Worm (Caenorhabditis elegans) whole organism, L1 larva: ENCODE results near the gene F33A8.4.

ENCODE experiments used
- C04F5.9 ChIP-seq: sonication (generic microtip); optimal IDR thresholded peaks from 2 replicates; lab custom pipeline; 2016; ENCODE audit warnings: missing genetic modification characterization, missing compliant biosample characterization
- C34B4.2 ChIP-seq: sonication (generic microtip); optimal IDR thresholded peaks from 2 replicates; lab custom pipeline; 2017; ENCODE audit warnings: mild to moderate bottlenecking, missing genetic modification characterization, missing compliant biosample characterization
- F16B12.6 ChIP-seq: fragments of 150-350 bp; optimal IDR thresholded peaks from 2 replicates; lab custom pipeline; 2014; ENCODE audit warnings: missing biosample characterization, missing genetic modification characterization
- Y116A8C.19 ChIP-seq: sonication (generic microtip); optimal IDR thresholded peaks from 2 replicates; lab custom pipeline; 2016; ENCODE audit warnings: missing compliant biosample characterization, missing genetic modification characterization, borderline replicate concordance
- aha-1 ChIP-seq: fragments of 150-350 bp; optimal IDR thresholded peaks from 2 replicates; lab custom pipeline; 2014; ENCODE audit warnings: missing biosample characterization, missing genetic modification characterization
- alr-1 ChIP-seq: fragments of 200-800 bp; sonication (Bioruptor generic); optimal IDR thresholded peaks from 2 replicates; lab custom pipeline; 2018; ENCODE audit warnings: borderline replicate concordance, mild to moderate bottlenecking, missing genetic modification characterization, missing compliant biosample characterization
- aly-2 ChIP-seq: fragments of 150-350 bp; optimal IDR thresholded peaks from 2 replicates; lab custom pipeline; 2014; ENCODE audit warnings: missing biosample characterization, missing genetic modification characterization
- ama-1 ChIP-seq: fragments of 150-350 bp; optimal IDR thresholded peaks from 2 replicates; lab custom pipeline; 2014
- ceh-90 ChIP-seq: sonication (generic microtip); optimal IDR thresholded peaks from 2 replicates; lab custom pipeline; 2016; ENCODE audit warnings: missing genetic modification characterization, missing compliant biosample characterization
- dpl-1 ChIP-seq, 3 experiments: fragments of 150-350 bp in 2 of 3; sonication (generic microtip) in 1 of 3; optimal IDR thresholded peaks; 2 replicates each; lab custom pipeline; 2014 to 2017; ENCODE audit warnings: missing biosample characterization in 3 of 3, missing genetic modification characterization in 3 of 3, missing genetic modification reagents in 3 of 3
- dsc-1 ChIP-seq: sonication (generic microtip); optimal IDR thresholded peaks from 2 replicates; lab custom pipeline; 2016; ENCODE audit warnings: mild to moderate bottlenecking, missing genetic modification characterization, missing compliant biosample characterization
- efl-1 ChIP-seq, 4 experiments: fragments of 150-350 bp; optimal IDR thresholded peaks in 3 of 4; peaks in 1 of 4; 1 replicate in 1 of 4; 2 replicates in 3 of 4; lab custom pipeline; 2014; ENCODE audit warnings: missing biosample characterization in 2 of 4, missing genetic modification characterization in 2 of 4, missing genetic modification reagents in 2 of 4
- efl-3 ChIP-seq: fragments of 200-800 bp; sonication (Bioruptor generic); optimal IDR thresholded peaks from 2 replicates; lab custom pipeline; 2018; ENCODE audit warnings: mild to moderate bottlenecking, missing genetic modification characterization, missing compliant biosample characterization
- egl-13 ChIP-seq: sonication (generic microtip); optimal IDR thresholded peaks from 2 replicates; lab custom pipeline; 2016; ENCODE audit warnings: missing genotype, missing genetic modification reagents, missing genetic modification characterization, missing compliant biosample characterization
- elt-3 ChIP-seq, 6 experiments: fragments of 150-350 bp in 1 of 6; sonication (generic microtip); optimal IDR thresholded peaks; 2 replicates each; lab custom pipeline; 2017 to 2018; ENCODE audit warnings: missing biosample characterization in 6 of 6, missing genetic modification characterization in 6 of 6, inconsistent platforms in 1 of 6
- ets-5 ChIP-seq: fragments of 200-800 bp; sonication (Bioruptor generic); IDR thresholded peaks from 2 replicates; pipeline ENCODE4 v1.3.6; 2022; ENCODE audit warnings: missing genetic modification characterization, missing compliant biosample characterization
- fkh-10 ChIP-seq: sonication (generic microtip); optimal IDR thresholded peaks from 2 replicates; lab custom pipeline; 2017; ENCODE audit warnings: missing biosample characterization, missing genetic modification reagents, missing genetic modification characterization
- fkh-4 ChIP-seq: sonication (generic microtip); optimal IDR thresholded peaks from 2 replicates; lab custom pipeline; 2016; ENCODE audit warnings: missing compliant biosample characterization, missing genetic modification characterization, borderline replicate concordance
- fkh-8 ChIP-seq: sonication (generic microtip); optimal IDR thresholded peaks from 2 replicates; lab custom pipeline; 2016; ENCODE audit warnings: mild to moderate bottlenecking, missing genetic modification characterization, missing compliant biosample characterization
- grh-1 ChIP-seq: fragments of 200-800 bp; sonication (Bioruptor generic); IDR thresholded peaks from 2 replicates; pipeline ENCODE4 v1.3.6; 2022; ENCODE audit warnings: missing genetic modification reagents, missing genetic modification characterization, missing compliant biosample characterization
- hlh-4 ChIP-seq: sonication (generic microtip); optimal IDR thresholded peaks from 2 replicates; lab custom pipeline; 2016; ENCODE audit warnings: mild to moderate bottlenecking, missing genetic modification characterization, missing compliant biosample characterization
- irx-1 ChIP-seq: sonication (generic microtip); optimal IDR thresholded peaks from 2 replicates; lab custom pipeline; 2016; ENCODE audit warnings: missing genetic modification characterization, missing compliant biosample characterization
- jun-1 ChIP-seq: fragments of 150-350 bp; optimal IDR thresholded peaks from 2 replicates; lab custom pipeline; 2014; ENCODE audit warnings: missing biosample characterization, missing genetic modification reagents, missing genetic modification characterization
- lin-35 ChIP-seq, 2 experiments: fragments of 150-350 bp; optimal IDR thresholded peaks; 2 replicates each; lab custom pipeline; 2014; ENCODE audit warnings: missing biosample characterization in 2 of 2, missing genetic modification characterization in 2 of 2, missing genetic modification reagents in 2 of 2
- lin-39 ChIP-seq: fragments of 150-350 bp; optimal IDR thresholded peaks from 2 replicates; lab custom pipeline; 2014; ENCODE audit warnings: missing biosample characterization, missing genetic modification reagents, missing genetic modification characterization
- lir-3 ChIP-seq: sonication (generic microtip); optimal IDR thresholded peaks from 2 replicates; lab custom pipeline; 2016; ENCODE audit warnings: mild to moderate bottlenecking, missing genetic modification characterization, moderate library complexity, missing compliant biosample characterization; ENCODE audit not compliant: poor library complexity
- lsy-2 ChIP-seq, 2 experiments: fragments of 150-350 bp; optimal IDR thresholded peaks; 2 replicates each; lab custom pipeline; 2014; ENCODE audit warnings: missing biosample characterization in 2 of 2, missing genetic modification characterization in 2 of 2
- mab-9 ChIP-seq: fragments of 200-800 bp; sonication (Bioruptor generic); IDR thresholded peaks from 2 replicates; pipeline ENCODE4 v1.3.6; 2022; ENCODE audit warnings: missing genetic modification reagents, missing genetic modification characterization, missing compliant biosample characterization
- mdl-1 ChIP-seq, 2 experiments: fragments of 150-350 bp; optimal IDR thresholded peaks; 2 replicates each; lab custom pipeline; 2014 to 2017; ENCODE audit warnings: missing biosample characterization in 2 of 2, missing genetic modification characterization in 2 of 2, inconsistent platforms in 1 of 2
- mef-2 ChIP-seq: fragments of 150-350 bp; optimal IDR thresholded peaks from 2 replicates; lab custom pipeline; 2014; ENCODE audit warnings: missing biosample characterization, missing genetic modification characterization
- nhr-47 ChIP-seq: sonication (generic microtip); optimal IDR thresholded peaks from 2 replicates; lab custom pipeline; 2016; ENCODE audit warnings: mild to moderate bottlenecking, missing genetic modification characterization, moderate library complexity, missing compliant biosample characterization
- nhr-76 ChIP-seq: sonication (generic microtip); optimal IDR thresholded peaks from 2 replicates; lab custom pipeline; 2017; ENCODE audit warnings: missing biosample characterization, missing genetic modification characterization
- nhr-77 ChIP-seq: fragments of 150-350 bp; optimal IDR thresholded peaks from 2 replicates; lab custom pipeline; 2014; ENCODE audit warnings: missing biosample characterization, missing genetic modification characterization
- nhr-85 ChIP-seq: sonication (generic microtip); peaks from one replicate; lab custom pipeline; 2016; ENCODE audit warnings: missing genetic modification characterization, inconsistent platforms, missing compliant biosample characterization
- nhr-90 ChIP-seq: sonication (generic microtip); optimal IDR thresholded peaks from 2 replicates; lab custom pipeline; 2016; ENCODE audit warnings: mild to moderate bottlenecking, missing genetic modification characterization, missing compliant biosample characterization; ENCODE audit not compliant: poor library complexity
- pag-3 ChIP-seq: sonication (generic microtip); optimal IDR thresholded peaks from 2 replicates; lab custom pipeline; 2017; ENCODE audit warnings: missing genetic modification characterization, mild to moderate bottlenecking, missing compliant biosample characterization, antibody characterized with exemption, borderline replicate concordance; ENCODE audit not compliant: insufficient read depth
- pax-3 ChIP-seq: fragments of 200-800 bp; sonication (Bioruptor generic); optimal IDR thresholded peaks from 2 replicates; lab custom pipeline; 2018; ENCODE audit warnings: mild to moderate bottlenecking, missing genetic modification characterization, moderate library complexity, missing compliant biosample characterization
- pqm-1 ChIP-seq: sonication (generic microtip); optimal IDR thresholded peaks from 3 replicates; lab custom pipeline; 2017; ENCODE audit warnings: missing biosample characterization, missing genetic modification characterization
- rnt-1 ChIP-seq: sonication (generic microtip); optimal IDR thresholded peaks from 2 replicates; lab custom pipeline; 2016; ENCODE audit warnings: mild to moderate bottlenecking, missing genetic modification characterization, moderate library complexity, missing compliant biosample characterization
- skn-1 ChIP-seq: fragments of 150-350 bp; optimal IDR thresholded peaks from 2 replicates; lab custom pipeline; 2014; ENCODE audit warnings: missing biosample characterization, missing genetic modification characterization
- snpc-4 ChIP-seq: fragments of 150-350 bp; optimal IDR thresholded peaks from 2 replicates; lab custom pipeline; 2014; ENCODE audit warnings: missing biosample characterization, missing genetic modification characterization
- snu-23 ChIP-seq: sonication (generic microtip); optimal IDR thresholded peaks from 2 replicates; lab custom pipeline; 2016; ENCODE audit warnings: missing genetic modification characterization, missing compliant biosample characterization
- sox-4 ChIP-seq: sonication (generic microtip); optimal IDR thresholded peaks from 2 replicates; lab custom pipeline; 2016; ENCODE audit warnings: missing genetic modification characterization, missing compliant biosample characterization
- sup-37 ChIP-seq: fragments of 200-800 bp; sonication (Bioruptor generic); optimal IDR thresholded peaks from 2 replicates; lab custom pipeline; 2018; ENCODE audit warnings: mild to moderate bottlenecking, missing genetic modification characterization, missing compliant biosample characterization
- unc-62 ChIP-seq: fragments of 150-350 bp; optimal IDR thresholded peaks from 2 replicates; lab custom pipeline; 2014; ENCODE audit warnings: missing biosample characterization, missing genetic modification reagents, missing genetic modification characterization
- unc-98 ChIP-seq: fragments of 200-800 bp; sonication (Bioruptor generic); IDR thresholded peaks from 2 replicates; pipeline ENCODE4 v1.3.6; 2022; ENCODE audit warnings: missing genetic modification characterization, missing compliant biosample characterization
- vab-15 ChIP-seq: sonication (generic microtip); optimal IDR thresholded peaks from 2 replicates; lab custom pipeline; 2017; ENCODE audit warnings: missing genotype, mild to moderate bottlenecking, missing genetic modification characterization, missing compliant biosample characterization
- xbp-1 ChIP-seq: sonication (generic microtip); optimal IDR thresholded peaks from 2 replicates; lab custom pipeline; 2016; ENCODE audit warnings: missing genetic modification characterization, missing compliant biosample characterization
- zag-1 ChIP-seq: fragments of 150-350 bp; optimal IDR thresholded peaks from 2 replicates; lab custom pipeline; 2014; ENCODE audit warnings: missing biosample characterization, missing genetic modification characterization
- zip-4 ChIP-seq: fragments of 200-800 bp; sonication (Bioruptor generic); optimal IDR thresholded peaks from 2 replicates; lab custom pipeline; 2018; ENCODE audit warnings: mild to moderate bottlenecking, missing genetic modification characterization, moderate library complexity, missing compliant biosample characterization
- ztf-11 ChIP-seq, 2 experiments: sonication (generic microtip); optimal IDR thresholded peaks; 2 replicates each; lab custom pipeline; 2016 to 2017; ENCODE audit warnings: missing genetic modification characterization in 2 of 2, missing biosample characterization in 1 of 2, missing compliant biosample characterization in 1 of 2
- ztf-4 ChIP-seq: fragments of 150-350 bp; optimal IDR thresholded peaks from 2 replicates; lab custom pipeline; 2014; ENCODE audit warnings: missing biosample characterization, missing genetic modification characterization

F33A8.4 gene

ce11 chrII:11042878-11043331, 5.9 kb downstream of the F33A8.4 start (continued):
- TF ChIP-seq fkh-8 (tag; lab: Kevin White, UChicago) (peak; percentile 86), C04F5.9 (no peak), jun-1 (tag; lab: Kevin White, UChicago) (peak; percentile 76), alr-1 (no peak), ama-1 (lab: Kevin White, UChicago) (no peak), aly-2 (tag; lab: Kevin White, UChicago) (no peak), ztf-4 (tag; lab: Kevin White, UChicago) (no peak), snpc-4 (peak; percentile 4), mab-9 (GFP tag; lab: Robert Waterston, UW) (0 out of 2 replicates have a peak, but pooled peaks have one; percentile 50), zip-4 (GFP tag; lab: Kevin White, UChicago) (peak; percentile 4), nhr-85 (peak; percentile 52), Y116A8C.19 (tag; lab: Kevin White, UChicago) (no peak), dpl-1 (GFP tag; optimal IDR thresholded peaks at IDR 0.05; lab: Kevin White, UChicago) (peak; percentile 32 to 43 (median 35)), efl-1 (optimal IDR thresholded peaks at IDR 0.05; lab: Kevin White, UChicago) (peak; percentile 57 to 60), efl-1 (GFP tag; optimal IDR thresholded peaks at IDR 0.05 in 1 of 2; lab: Kevin White, UChicago) (peak; percentile 35 to 94), lin-35 (GFP tag; optimal IDR thresholded peaks at IDR 0.05; lab: Kevin White, UChicago) (peak; percentile 62 to 66), ets-5 (no peak), lir-3 (peak; percentile 43), fkh-10 (GFP tag; lab: Kevin White, UChicago) (peak; percentile 60), nhr-76 (tag; lab: Kevin White, UChicago) (no peak), dsc-1 (tag; lab: Kevin White, UChicago) (peak; percentile 56), egl-13 (tag; lab: Kevin White, UChicago) (peak; percentile 54), F16B12.6 (tag; lab: Kevin White, UChicago) (peak; percentile 36), hlh-4 (tag; lab: Kevin White, UChicago) (no peak), grh-1 (GFP tag; lab: Robert Waterston, UW) (no peak), mdl-1 (tag; optimal IDR thresholded peaks at IDR 0.05; lab: Kevin White, UChicago) (peak in 1 of 2 experiments; percentile 28), snu-23 (GFP tag; lab: Kevin White, UChicago) (peak; percentile 83), nhr-77 (tag; lab: Kevin White, UChicago) (peak; percentile 52), ceh-90 (no peak), rnt-1 (tag; lab: Kevin White, UChicago) (peak; percentile 56), unc-98 (no peak), fkh-4 (no peak), unc-62 (GFP tag; lab: Kevin White, UChicago) (no peak), zag-1 (no peak), ztf-11 (tag; optimal IDR thresholded peaks at IDR 0.05; lab: Kevin White, UChicago) (peak in 1 of 2 experiments; percentile 5), C34B4.2 (tag; lab: Kevin White, UChicago) (no peak), xbp-1 (tag; lab: Kevin White, UChicago) (peak; percentile 49), sox-4 (no peak), nhr-47 (peak; percentile 68), lin-39 (tag; lab: Kevin White, UChicago) (no peak), irx-1 (peak; percentile 25), pag-3 (tag; lab: Kevin White, UChicago) (peak; percentile 12), pqm-1 (tag; lab: Kevin White, UChicago) (no peak), vab-15 (tag; lab: Kevin White, UChicago) (no peak), mef-2 (tag; lab: Kevin White, UChicago) (no peak), skn-1 (peak; percentile 46), sup-37 (GFP tag; lab: Kevin White, UChicago) (no peak), lsy-2 (tag; optimal IDR thresholded peaks at IDR 0.05; lab: Kevin White, UChicago) (peak; percentile 59 to 77), elt-3 (tag; optimal IDR thresholded peaks at IDR 0.05; lab: Kevin White, UChicago) (no peak), nhr-90 (peak; percentile 22), pax-3 (tag; lab: Kevin White, UChicago) (peak; percentile 1), aha-1 (tag; lab: Kevin White, UChicago) (no peak), efl-3 (GFP tag; lab: Kevin White, UChicago) (no peak)
